Worm (Caenorhabditis elegans) whole organism, early embryonic: ENCODE data around the gene fbxc-53.

Experiments
- ceh-36 ChIP-seq: sonication (generic microtip); optimal IDR thresholded peaks from 2 replicates; lab custom pipeline; 2016; ENCODE audit warnings: missing genetic modification characterization, inconsistent platforms, missing compliant biosample characterization
- hmbx-1 ChIP-seq: sonication (generic microtip); optimal IDR thresholded peaks from 2 replicates; lab custom pipeline; 2016; ENCODE audit warnings: mild to moderate bottlenecking, missing genetic modification characterization, missing compliant biosample characterization

ce11 chrII:3664470-3664869 is 46.6 kb upstream of the fbxc-53 start, which contains the start of gene F19B10.3:
- TF ChIP-seq hmbx-1 (tag; lab: Kevin White, UChicago), result no peak
- no peak for TF ChIP-seq ceh-36 (tag; lab: Kevin White, UChicago)
